Fruit fly (Drosophila melanogaster) whole organism, embryonic: ENCODE results near the gene CG18577.

Source experiments
- ATbp ChIP-seq: fragments of 200-800 bp; sonication (Bioruptor generic); optimal IDR thresholded peaks from 2 replicates; lab custom pipeline; 2017; ENCODE audit warnings: missing biosample characterization, mild to moderate bottlenecking, missing genetic modification characterization, missing genetic modification reagents
- Abd-B ChIP-seq: fragments of 200-800 bp; sonication (Bioruptor generic); optimal IDR thresholded peaks from 2 replicates; lab custom pipeline; 2018; ENCODE audit warnings: missing biosample characterization, mild to moderate bottlenecking, missing genetic modification characterization, moderate library complexity
- Atf3 ChIP-seq: fragments of 200-800 bp; sonication (Bioruptor generic); optimal IDR thresholded peaks from 3 replicates; lab custom pipeline; 2016; ENCODE audit warnings: missing biosample characterization, missing genetic modification characterization
- Awh ChIP-seq: fragments of 200-800 bp; sonication (Bioruptor generic); IDR thresholded peaks from 2 replicates; pipeline ENCODE4, ENCODE4 v1.3.6; 2022; ENCODE audit warnings: missing biosample characterization, missing genetic modification characterization
- CG10147 ChIP-seq: fragments of 200-800 bp; sonication (Bioruptor generic); optimal IDR thresholded peaks from 2 replicates; lab custom pipeline; 2019; ENCODE audit warnings: missing biosample characterization, mild to moderate bottlenecking, missing genetic modification characterization, moderate library complexity
- CG1024 ChIP-seq: fragments of 200-800 bp; sonication (Bioruptor generic); IDR thresholded peaks from 2 replicates; pipeline ENCODE4 v1.3.6; 2022; ENCODE audit warnings: missing biosample characterization, missing genetic modification characterization
- CG12104 ChIP-seq: fragments of 200-800 bp; sonication (Bioruptor generic); optimal IDR thresholded peaks from 3 replicates; lab custom pipeline; 2016; ENCODE audit warnings: missing biosample characterization, missing genetic modification characterization
- CG12219 ChIP-seq: fragments of 200-800 bp; sonication (Bioruptor generic); optimal IDR thresholded peaks from 3 replicates; lab custom pipeline; 2018; ENCODE audit warnings: missing biosample characterization, mild to moderate bottlenecking, missing genetic modification characterization
- CG12659 ChIP-seq: fragments of 200-800 bp; sonication (Bioruptor generic); optimal IDR thresholded peaks from 3 replicates; lab custom pipeline; 2017; ENCODE audit warnings: mild to moderate bottlenecking, missing biosample characterization, missing genetic modification reagents, missing genetic modification characterization
- CG1603 ChIP-seq: fragments of 200-800 bp; sonication (Bioruptor generic); optimal IDR thresholded peaks from 2 replicates; lab custom pipeline; 2019; ENCODE audit warnings: missing biosample characterization, mild to moderate bottlenecking, missing genetic modification characterization, moderate library complexity
- CG17912 ChIP-seq: fragments of 200-800 bp; sonication (Bioruptor generic); optimal IDR thresholded peaks from 2 replicates; lab custom pipeline; 2018; ENCODE audit warnings: missing biosample characterization, mild to moderate bottlenecking, missing genetic modification characterization
- CG30431 ChIP-seq: fragments of 200-800 bp; sonication (Bioruptor generic); optimal IDR thresholded peaks from 2 replicates; lab custom pipeline; 2017; ENCODE audit warnings: missing biosample characterization, missing genetic modification characterization
- CG3163 ChIP-seq: fragments of 200-800 bp; sonication (Bioruptor generic); optimal IDR thresholded peaks from 3 replicates; lab custom pipeline; 2016; ENCODE audit warnings: missing biosample characterization, missing genetic modification characterization
- CG3407 ChIP-seq: fragments of 200-800 bp; sonication (Bioruptor generic); optimal IDR thresholded peaks from 2 replicates; lab custom pipeline; 2018; ENCODE audit warnings: missing biosample characterization, mild to moderate bottlenecking, missing genetic modification characterization
- CG34224 ChIP-seq: fragments of 200-800 bp; sonication (Bioruptor generic); IDR thresholded peaks from 3 replicates; pipeline ENCODE4 v1.3.6; 2022; ENCODE audit warnings: missing biosample characterization, missing genetic modification characterization; ENCODE audit not compliant: partially characterized antibody
- CG4328 ChIP-seq: fragments of 200-800 bp; sonication (Bioruptor generic); optimal IDR thresholded peaks from 3 replicates; lab custom pipeline; 2017; ENCODE audit warnings: missing biosample characterization, missing genetic modification reagents, missing genetic modification characterization
- CG5245 ChIP-seq: fragments of 200-800 bp; sonication (Bioruptor generic); optimal IDR thresholded peaks from 3 replicates; lab custom pipeline; 2016; ENCODE audit warnings: missing biosample characterization, missing genetic modification characterization
- CG6175 ChIP-seq: fragments of 200-800 bp; sonication (Bioruptor generic); IDR thresholded peaks from 3 replicates; pipeline ENCODE4 v1.3.6; 2022; ENCODE audit warnings: missing biosample characterization, missing genetic modification characterization
- CG8290 ChIP-seq, 3 experiments: fragments of 200-800 bp; sonication (Bioruptor generic); optimal IDR thresholded peaks; 2 replicates each; lab custom pipeline; 2016 to 2019; ENCODE audit warnings: missing biosample characterization in 3 of 3, missing genetic modification characterization in 3 of 3, mild to moderate bottlenecking in 2 of 3, moderate library complexity in 1 of 3
- CG9437 ChIP-seq: fragments of 200-800 bp; sonication (Bioruptor generic); optimal IDR thresholded peaks from 2 replicates; lab custom pipeline; 2018; ENCODE audit warnings: missing biosample characterization, mild to moderate bottlenecking, missing genetic modification characterization
- CG9817 ChIP-seq: fragments of 200-800 bp; sonication (Bioruptor generic); optimal IDR thresholded peaks from 2 replicates; lab custom pipeline; 2018; ENCODE audit warnings: missing biosample characterization, mild to moderate bottlenecking, missing genetic modification characterization, moderate library complexity
- CTCF ChIP-seq: fragments of 200-800 bp; sonication (Bioruptor generic); optimal IDR thresholded peaks from 2 replicates; lab custom pipeline; 2017; ENCODE audit warnings: missing biosample characterization, mild to moderate bottlenecking, missing genetic modification characterization, moderate library complexity
- Dref ChIP-seq: fragments of 200-800 bp; sonication (Bioruptor generic); IDR thresholded peaks from 2 replicates; pipeline ENCODE4 v1.3.6; 2022; ENCODE audit warnings: missing biosample characterization, missing genetic modification characterization
- Ets65A ChIP-seq: fragments of 200-800 bp; sonication (Bioruptor generic); peaks from one replicate; lab custom pipeline; 2016; ENCODE audit warnings: missing biosample characterization, missing genetic modification characterization
- Gug ChIP-seq: fragments of 200-800 bp; sonication (Bioruptor generic); IDR thresholded peaks from 4 replicates; pipeline ENCODE4 v1.3.6; 2022; ENCODE audit warnings: missing biosample characterization, missing genetic modification characterization
- HmgZ ChIP-seq: fragments of 200-800 bp; sonication (Bioruptor generic); optimal IDR thresholded peaks from 2 replicates; lab custom pipeline; 2018; ENCODE audit warnings: missing biosample characterization, mild to moderate bottlenecking, missing genetic modification characterization
- Hr39 ChIP-seq: fragments of >200 bp; optimal IDR thresholded peaks from 2 replicates; lab custom pipeline; 2017
- Max ChIP-seq: fragments of 200-800 bp; sonication (Bioruptor generic); optimal IDR thresholded peaks from 2 replicates; lab custom pipeline; 2016; ENCODE audit warnings: missing biosample characterization, mild to moderate bottlenecking, missing genetic modification characterization
- Nf-YA ChIP-seq: fragments of 200-800 bp; sonication (Bioruptor generic); IDR thresholded peaks from 2 replicates; pipeline ENCODE4 v1.3.6; 2022; ENCODE audit warnings: missing biosample characterization, missing genetic modification characterization
- Nf-YB ChIP-seq: fragments of 200-800 bp; sonication (Bioruptor generic); optimal IDR thresholded peaks from 3 replicates; lab custom pipeline; 2019; ENCODE audit warnings: missing biosample characterization, mild to moderate bottlenecking, missing genetic modification characterization, moderate library complexity
- PHDP ChIP-seq: fragments of 200-800 bp; sonication (Bioruptor generic); optimal IDR thresholded peaks from 3 replicates; lab custom pipeline; 2018; ENCODE audit warnings: missing biosample characterization, mild to moderate bottlenecking, missing genetic modification characterization, moderate library complexity
- Pdp1 ChIP-seq, 2 experiments: fragments of 200-800 bp; sonication (Bioruptor generic); optimal IDR thresholded peaks; 3 replicates each; lab custom pipeline; 2016; ENCODE audit warnings: missing biosample characterization in 2 of 2, missing genetic modification characterization in 2 of 2, mild to moderate bottlenecking in 1 of 2, moderate library complexity in 1 of 2
- Xrp1 ChIP-seq: fragments of 200-800 bp; sonication (Bioruptor generic); IDR thresholded peaks from 2 replicates; pipeline ENCODE4 v1.3.6; 2022; ENCODE audit warnings: missing biosample characterization, missing genetic modification characterization
- az2 ChIP-seq: fragments of 200-800 bp; sonication (Bioruptor generic); optimal IDR thresholded peaks from 3 replicates; lab custom pipeline; 2016; ENCODE audit warnings: missing biosample characterization, missing genetic modification characterization
- bowl ChIP-seq: fragments of 200-800 bp; sonication (Bioruptor generic); IDR thresholded peaks from 2 replicates; pipeline ENCODE4 v1.3.6; 2022; ENCODE audit warnings: missing biosample characterization, missing genetic modification characterization
- crol ChIP-seq: fragments of 200-800 bp; sonication (Bioruptor generic); IDR thresholded peaks from 2 replicates; pipeline ENCODE4 v1.3.6; 2022; ENCODE audit warnings: missing biosample characterization, missing genetic modification characterization
- dmrt11E ChIP-seq: fragments of 200-800 bp; sonication (Bioruptor generic); optimal IDR thresholded peaks from 3 replicates; lab custom pipeline; 2018; ENCODE audit warnings: missing biosample characterization, mild to moderate bottlenecking, missing genetic modification characterization, moderate library complexity
- ems ChIP-seq: fragments of 200-800 bp; sonication (Bioruptor generic); optimal IDR thresholded peaks from 3 replicates; lab custom pipeline; 2016; ENCODE audit warnings: missing biosample characterization, missing genetic modification characterization
- exex ChIP-seq: fragments of 200-800 bp; sonication (Bioruptor generic); optimal IDR thresholded peaks from 4 replicates; lab custom pipeline; 2018; ENCODE audit warnings: missing biosample characterization, mild to moderate bottlenecking, missing genetic modification characterization, moderate library complexity
- eyg ChIP-seq: fragments of 200-800 bp; sonication (Bioruptor generic); optimal IDR thresholded peaks from 3 replicates; lab custom pipeline; 2016; ENCODE audit warnings: missing biosample characterization, missing genetic modification characterization
- lmd ChIP-seq: fragments of 200-800 bp; sonication (Bioruptor generic); IDR thresholded peaks from 2 replicates; pipeline ENCODE4 v1.3.6; 2022; ENCODE audit warnings: missing biosample characterization, missing genetic modification characterization
- mam ChIP-seq: fragments of 200-800 bp; sonication (Bioruptor generic); optimal IDR thresholded peaks from 3 replicates; lab custom pipeline; 2016; ENCODE audit warnings: missing biosample characterization, missing genetic modification characterization
- pnt ChIP-seq: fragments of 200-800 bp; sonication (Bioruptor generic); optimal IDR thresholded peaks from 3 replicates; lab custom pipeline; 2016; ENCODE audit warnings: missing biosample characterization, missing genetic modification characterization
- prd ChIP-seq, 3 experiments: fragments of >200 bp in 2 of 3; fragments of 200-800 bp in 1 of 3; sonication (Bioruptor generic) in 1 of 3; optimal IDR thresholded peaks in 2 of 3; IDR thresholded peaks in 1 of 3; 2 replicates in 2 of 3; 3 replicates in 1 of 3; pipeline versions ENCODE4 v1.3.6 to Lab custom; 2017 to 2022; ENCODE audit warnings: missing biosample characterization in 1 of 3, missing genetic modification characterization in 1 of 3
- sim ChIP-seq: fragments of 200-800 bp; sonication (Bioruptor generic); IDR thresholded peaks from 2 replicates; pipeline ENCODE4 v1.3.6; 2022; ENCODE audit warnings: missing biosample characterization, missing genetic modification characterization
- sqz ChIP-seq: fragments of 200-800 bp; sonication (Bioruptor generic); optimal IDR thresholded peaks from 3 replicates; lab custom pipeline; 2018; ENCODE audit warnings: missing biosample characterization, mild to moderate bottlenecking, missing genetic modification characterization
- sug ChIP-seq: fragments of 200-800 bp; optimal IDR thresholded peaks from 2 replicates; lab custom pipeline; 2019; ENCODE audit warnings: missing biosample characterization, mild to moderate bottlenecking, missing genetic modification characterization, moderate library complexity
- wdn ChIP-seq: fragments of 200-800 bp; sonication (Bioruptor generic); IDR thresholded peaks from 2 replicates; pipeline ENCODE4 v1.3.6; 2022; ENCODE audit warnings: missing biosample characterization, missing genetic modification characterization
- zfh2 ChIP-seq: fragments of 200-800 bp; sonication (Bioruptor generic); optimal IDR thresholded peaks from 2 replicates; lab custom pipeline; 2016; ENCODE audit warnings: missing biosample characterization, missing genetic modification characterization

CG18577 gene

DNA sequence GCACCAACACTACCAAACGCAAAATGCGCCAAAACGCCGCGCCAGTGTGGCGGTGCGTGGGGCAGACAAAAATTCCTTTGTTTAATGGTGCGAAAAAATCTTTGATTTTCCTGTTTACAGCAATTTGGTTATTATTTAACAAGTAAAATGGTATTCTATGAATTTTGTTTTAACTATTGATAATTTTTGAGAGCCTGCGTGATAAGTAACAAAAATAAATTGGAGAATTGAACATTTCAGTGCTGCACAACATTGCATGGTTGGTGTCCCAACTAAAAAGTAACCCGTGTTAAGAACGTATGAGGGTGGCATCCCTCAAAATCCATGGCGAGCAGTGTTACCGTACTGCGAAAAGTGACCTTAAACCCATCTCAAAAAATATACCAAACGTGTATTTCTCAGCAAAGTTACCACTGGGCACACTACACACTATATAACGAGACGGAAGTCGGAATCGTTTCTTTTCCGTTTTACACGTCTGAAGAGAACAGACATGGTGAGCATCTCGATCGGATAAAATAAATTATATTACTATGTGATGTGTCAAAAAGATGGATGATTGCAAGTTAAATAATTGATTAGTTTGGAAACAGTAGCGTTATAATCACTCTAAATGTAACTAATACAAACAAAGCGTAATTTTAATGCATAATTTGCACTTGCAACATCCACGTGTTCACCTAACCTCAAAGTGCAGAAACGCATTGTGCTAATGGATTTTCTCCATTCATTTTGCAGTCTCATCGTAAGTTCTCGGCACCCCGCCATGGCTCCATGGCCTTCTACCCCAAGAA is 25.7 kb downstream of the CG18577 start, which contains the start of the genes CG6693 and RpL3 (continued):
- peak; percentile 45 for TF ChIP-seq CG9437 (GFP tag; lab: Kevin White, UChicago)
- peak; percentile 64 for TF ChIP-seq CTCF (GFP tag; lab: Kevin White, UChicago)
- peak; percentile 70 for TF ChIP-seq sug (tag; lab: Kevin White, UChicago)
- TF ChIP-seq CG1024 (GFP tag; lab: Robert Waterston, UW) = peak; percentile 65
- TF ChIP-seq CG4328 = peak; percentile 84
- TF ChIP-seq CG8290 (GFP tag; optimal IDR thresholded peaks at IDR 0.05; lab: Kevin White, UChicago) = peak; percentile 69
- TF ChIP-seq CG8290 (tag; optimal IDR thresholded peaks at IDR 0.05; lab: Kevin White, UChicago) = peak; percentile 43 to 94
- peak; percentile 86 for TF ChIP-seq Max
- peak; percentile 73 for TF ChIP-seq CG3407 (GFP tag; lab: Kevin White, UChicago)
- peak; percentile 75 for TF ChIP-seq exex (tag; lab: Kevin White, UChicago)
- peak; percentile 5 for TF ChIP-seq az2 (GFP tag; lab: Kevin White, UChicago)
- no peak; the same call in 1 of the 2 replicates for TF ChIP-seq crol (GFP tag; lab: Robert Waterston, UW)
- TF ChIP-seq prd (optimal IDR thresholded peaks at IDR 0.05; lab: Kevin White, UChicago) = no peak
- peak; percentile 43; the same call in 2 of the 3 replicates for TF ChIP-seq prd (GFP tag; IDR thresholded peaks at IDR 0.05; lab: Robert Waterston, UW)
- peak; percentile 87 for TF ChIP-seq sqz (GFP tag; lab: Kevin White, UChicago)
- peak; percentile 56 for TF ChIP-seq Nf-YB
- TF ChIP-seq CG1603 (tag; lab: Kevin White, UChicago) = peak; percentile 90
- peak; percentile 50 to 82 for TF ChIP-seq Pdp1 (GFP tag; optimal IDR thresholded peaks at IDR 0.05; lab: Kevin White, UChicago)
- TF ChIP-seq CG9817 (tag; lab: Kevin White, UChicago) = peak; percentile 20
- TF ChIP-seq bowl = peak; percentile 61; the same call in 1 of the 2 replicates
- peak; percentile 31 for TF ChIP-seq pnt (GFP tag; lab: Kevin White, UChicago)
- TF ChIP-seq sim = no peak
- peak; percentile 32 for TF ChIP-seq Atf3
- TF ChIP-seq Hr39 (lab: Kevin White, UChicago) = no peak
- TF ChIP-seq CG12659 (GFP tag; lab: Kevin White, UChicago) = peak; percentile 90
- TF ChIP-seq ems (GFP tag; lab: Kevin White, UChicago) = peak; percentile 46
- TF ChIP-seq CG3163 (GFP tag; lab: Kevin White, UChicago) = peak; percentile 56
- TF ChIP-seq ATbp (GFP tag; lab: Kevin White, UChicago) = peak; percentile 71
- peak; percentile 44 for TF ChIP-seq Dref
- TF ChIP-seq Nf-YA (GFP tag; lab: Robert Waterston, UW) = peak; percentile 76
- TF ChIP-seq CG30431 (GFP tag; lab: Kevin White, UChicago) = no peak
- peak; percentile 20; the same call in 1 of the 4 replicates for TF ChIP-seq Gug (GFP tag; lab: Robert Waterston, UW)
- TF ChIP-seq mam (GFP tag; lab: Kevin White, UChicago) = peak; percentile 54
- TF ChIP-seq CG10147 = peak; percentile 12
- peak; percentile 25 for TF ChIP-seq eyg
- TF ChIP-seq CG12219 (GFP tag; lab: Kevin White, UChicago) = peak; percentile 86
- peak; percentile 84; the same call in 1 of the 2 replicates for TF ChIP-seq Awh (GFP tag; lab: Robert Waterston, UW)
- TF ChIP-seq CG5245 (GFP tag; lab: Kevin White, UChicago) = peak; percentile 38
- TF ChIP-seq CG17912 = peak; percentile 76
- peak; percentile 81 for TF ChIP-seq HmgZ (tag; lab: Kevin White, UChicago)
- no peak; the same call in 1 of the 2 replicates for TF ChIP-seq lmd
- peak; percentile 58 for TF ChIP-seq dmrt11E (tag; lab: Kevin White, UChicago)
- peak; percentile 86 for TF ChIP-seq PHDP (tag; lab: Kevin White, UChicago)
- peak; percentile 44 for TF ChIP-seq Xrp1 (GFP tag; lab: Robert Waterston, UW)
- TF ChIP-seq Ets65A (GFP tag; lab: Kevin White, UChicago) = peak; percentile 99
- TF ChIP-seq Abd-B (GFP tag; lab: Kevin White, UChicago) = no peak
- TF ChIP-seq CG34224 (GFP tag; lab: Robert Waterston, UW) = no peak; the same call in 2 of the 3 replicates
- TF ChIP-seq zfh2 (GFP tag; lab: Kevin White, UChicago) = no peak
- peak; percentile 36; the same call in 1 of the 3 replicates for TF ChIP-seq CG6175
- TF ChIP-seq CG12104 (GFP tag; lab: Kevin White, UChicago) = peak; percentile 74
- TF ChIP-seq wdn = peak; percentile 52; the same call in 1 of the 2 replicates
